Worm (Caenorhabditis elegans) whole organism, young adult: ENCODE results near the gene mct-6.

ENCODE experiments used
- B0019.2 ChIP-seq: fragments of 200-800 bp; sonication (Bioruptor generic); conservative IDR thresholded peaks from 2 replicates; pipeline ENCODE4 v1.3.6; 2022; ENCODE audit warnings: missing genetic modification reagents, missing genetic modification characterization, missing compliant biosample characterization
- D2030.7 ChIP-seq: fragments of 200-800 bp; sonication (Bioruptor generic); IDR thresholded peaks from 2 replicates; pipeline ENCODE4 v1.3.6; 2022; ENCODE audit warnings: missing genetic modification reagents, missing genetic modification characterization, missing compliant biosample characterization
- F22D6.2 ChIP-seq: sonication (generic microtip); optimal IDR thresholded peaks from 2 replicates; lab custom pipeline; 2016; ENCODE audit warnings: mild to moderate bottlenecking, missing genetic modification characterization, missing compliant biosample characterization
- F23B12.7 ChIP-seq: sonication (generic microtip); optimal IDR thresholded peaks from 2 replicates; lab custom pipeline; 2017; ENCODE audit warnings: missing genetic modification characterization, mild to moderate bottlenecking, missing compliant biosample characterization, antibody characterized with exemption, moderate library complexity; ENCODE audit not compliant: insufficient read depth
- F33H1.4 ChIP-seq: fragments of 200-800 bp; sonication (Bioruptor generic); IDR thresholded peaks from 2 replicates; pipeline ENCODE4 v1.3.6; 2022; ENCODE audit warnings: missing genetic modification reagents, missing genetic modification characterization, missing compliant biosample characterization
- F49E8.2 ChIP-seq: sonication (generic microtip); optimal IDR thresholded peaks from 3 replicates; lab custom pipeline; 2017; ENCODE audit warnings: missing genetic modification characterization, mild to moderate bottlenecking, missing compliant biosample characterization, antibody characterized with exemption, moderate library complexity; ENCODE audit not compliant: insufficient read depth
- F52B5.7 ChIP-seq: sonication (generic microtip); optimal IDR thresholded peaks from 2 replicates; lab custom pipeline; 2016; ENCODE audit warnings: mild to moderate bottlenecking, missing genetic modification characterization, missing compliant biosample characterization
- F57C9.4 ChIP-seq: sonication (generic microtip); optimal IDR thresholded peaks from 2 replicates; lab custom pipeline; 2017; ENCODE audit warnings: mild to moderate bottlenecking, missing genetic modification characterization, missing compliant biosample characterization
- K12H6.12 ChIP-seq: fragments of 200-800 bp; sonication (Bioruptor generic); optimal IDR thresholded peaks from 2 replicates; lab custom pipeline; 2018; ENCODE audit warnings: mild to moderate bottlenecking, missing genetic modification characterization, missing compliant biosample characterization
- T07F8.4 ChIP-seq: sonication (generic microtip); optimal IDR thresholded peaks from 2 replicates; lab custom pipeline; 2016; ENCODE audit warnings: mild to moderate bottlenecking, missing genetic modification characterization, moderate library complexity, missing compliant biosample characterization
- Y56A3A.18 ChIP-seq: fragments of 200-800 bp; sonication (Bioruptor generic); IDR thresholded peaks from 2 replicates; pipeline ENCODE4 v1.3.6; 2022; ENCODE audit warnings: missing genetic modification reagents, missing genetic modification characterization, missing compliant biosample characterization
- Y95B8A.8 ChIP-seq: fragments of 200-800 bp; sonication (Bioruptor generic); IDR thresholded peaks from 2 replicates; pipeline ENCODE4 v1.3.6; 2022; ENCODE audit warnings: missing genetic modification reagents, missing genetic modification characterization, missing compliant biosample characterization
- akir-1 ChIP-seq: fragments of 200-800 bp; sonication (Bioruptor generic); optimal IDR thresholded peaks from 2 replicates; lab custom pipeline; 2018; ENCODE audit warnings: mild to moderate bottlenecking, missing genetic modification characterization, moderate library complexity, missing compliant biosample characterization
- aptf-2 ChIP-seq: fragments of 200-800 bp; sonication (Bioruptor generic); conservative IDR thresholded peaks from 2 replicates; pipeline ENCODE4 v1.3.6; 2022; ENCODE audit warnings: missing genetic modification reagents, missing genetic modification characterization, missing compliant biosample characterization
- atf-7 ChIP-seq: sonication (generic microtip); optimal IDR thresholded peaks from 2 replicates; lab custom pipeline; 2017; ENCODE audit warnings: mild to moderate bottlenecking, missing genetic modification characterization, missing compliant biosample characterization
- athp-1 ChIP-seq: sonication (generic microtip); optimal IDR thresholded peaks from 2 replicates; lab custom pipeline; 2017; ENCODE audit warnings: mild to moderate bottlenecking, missing genetic modification characterization, missing compliant biosample characterization
- ccch-3 ChIP-seq: fragments of 200-800 bp; sonication (Bioruptor generic); optimal IDR thresholded peaks from 2 replicates; lab custom pipeline; 2018; ENCODE audit warnings: mild to moderate bottlenecking, missing genetic modification characterization, missing compliant biosample characterization
- ceh-27 ChIP-seq: fragments of 200-800 bp; sonication (Bioruptor generic); optimal IDR thresholded peaks from 2 replicates; lab custom pipeline; 2018; ENCODE audit warnings: mild to moderate bottlenecking, missing genetic modification characterization, moderate library complexity, missing compliant biosample characterization
- ceh-58 ChIP-seq: fragments of 200-800 bp; sonication (Bioruptor generic); IDR thresholded peaks from 2 replicates; pipeline ENCODE4 v1.3.6; 2022; ENCODE audit warnings: missing genetic modification characterization, missing compliant biosample characterization
- ceh-79 ChIP-seq: sonication (generic microtip); optimal IDR thresholded peaks from 2 replicates; lab custom pipeline; 2017; ENCODE audit warnings: mild to moderate bottlenecking, missing genetic modification characterization, missing compliant biosample characterization
- dox-1 ChIP-seq: fragments of 200-800 bp; sonication (Bioruptor generic); IDR thresholded peaks from 2 replicates; pipeline ENCODE4 v1.3.6; 2022; ENCODE audit warnings: missing genetic modification reagents, missing genetic modification characterization, missing compliant biosample characterization
- dpl-1 ChIP-seq: fragments of 150-350 bp; optimal IDR thresholded peaks from 2 replicates; lab custom pipeline; 2014; ENCODE audit warnings: missing biosample characterization, missing genetic modification reagents, missing genetic modification characterization
- egl-18 ChIP-seq: fragments of 200-800 bp; sonication (Bioruptor generic); IDR thresholded peaks from 2 replicates; pipeline ENCODE4 v1.3.6; 2022; ENCODE audit warnings: missing genetic modification reagents, missing genetic modification characterization, missing compliant biosample characterization
- egrh-3 ChIP-seq: fragments of 200-800 bp; sonication (Bioruptor generic); IDR thresholded peaks from 2 replicates; pipeline ENCODE4 v1.3.6; 2022; ENCODE audit warnings: missing genetic modification reagents, missing genetic modification characterization, missing compliant biosample characterization
- ekl-4 ChIP-seq: fragments of 200-800 bp; sonication (Bioruptor generic); IDR thresholded peaks from 2 replicates; pipeline ENCODE4 v1.3.6; 2022; ENCODE audit warnings: missing genetic modification reagents, missing genetic modification characterization, missing compliant biosample characterization
- ets-4 ChIP-seq: fragments of 200-800 bp; sonication (Bioruptor generic); optimal IDR thresholded peaks from 2 replicates; lab custom pipeline; 2018; ENCODE audit warnings: mild to moderate bottlenecking, missing genetic modification characterization, missing compliant biosample characterization
- fkh-3 ChIP-seq: sonication (generic microtip); optimal IDR thresholded peaks from 2 replicates; lab custom pipeline; 2016; ENCODE audit warnings: mild to moderate bottlenecking, missing genetic modification characterization, missing compliant biosample characterization
- him-1 ChIP-seq: sonication (generic microtip); optimal IDR thresholded peaks from 2 replicates; lab custom pipeline; 2016; ENCODE audit warnings: missing genotype, missing genetic modification reagents, missing genetic modification characterization, missing compliant biosample characterization
- hlh-12 ChIP-seq: sonication (generic microtip); optimal IDR thresholded peaks from 2 replicates; lab custom pipeline; 2016; ENCODE audit warnings: missing genetic modification characterization, missing compliant biosample characterization
- hlh-26 ChIP-seq: fragments of 200-800 bp; sonication (Bioruptor generic); conservative IDR thresholded peaks from 2 replicates; pipeline ENCODE4 v1.3.6; 2022; ENCODE audit warnings: missing genetic modification reagents, missing genetic modification characterization, missing compliant biosample characterization
- hmg-1.2 ChIP-seq: fragments of 200-800 bp; sonication (Bioruptor generic); IDR thresholded peaks from 2 replicates; pipeline ENCODE4 v1.3.6; 2022; ENCODE audit warnings: missing genetic modification reagents, missing genetic modification characterization, missing compliant biosample characterization
- hmg-20 ChIP-seq: fragments of 200-800 bp; sonication (Bioruptor generic); IDR thresholded peaks from 2 replicates; pipeline ENCODE4 v1.3.6; 2022; ENCODE audit warnings: missing genetic modification reagents, missing genetic modification characterization, missing compliant biosample characterization
- let-526 ChIP-seq: fragments of 200-800 bp; sonication (Bioruptor generic); IDR thresholded peaks from 2 replicates; pipeline ENCODE4 v1.3.6; 2022; ENCODE audit warnings: missing genetic modification reagents, missing genetic modification characterization, missing compliant biosample characterization
- let-607 ChIP-seq, 2 experiments: fragments of 200-800 bp in 1 of 2; sonication (Bioruptor generic) in 1 of 2; sonication (generic microtip) in 1 of 2; optimal IDR thresholded peaks; 2 replicates each; lab custom pipeline; 2016 to 2018; ENCODE audit warnings: mild to moderate bottlenecking in 2 of 2, missing compliant biosample characterization in 2 of 2, missing genetic modification characterization in 2 of 2, moderate library complexity in 2 of 2, missing genotype in 1 of 2
- lin-35 ChIP-seq, 3 experiments: fragments of 150-350 bp in 2 of 3; sonication (generic microtip) in 1 of 3; optimal IDR thresholded peaks; 2 replicates each; lab custom pipeline; 2014 to 2018; ENCODE audit warnings: missing biosample characterization in 3 of 3, missing genetic modification characterization in 3 of 3, missing genetic modification reagents in 3 of 3
- lsl-1 ChIP-seq: fragments of 200-800 bp; sonication (Bioruptor generic); optimal IDR thresholded peaks from 2 replicates; lab custom pipeline; 2018; ENCODE audit warnings: mild to moderate bottlenecking, missing genetic modification characterization, moderate library complexity, missing compliant biosample characterization
- nhr-80 ChIP-seq: sonication (generic microtip); optimal IDR thresholded peaks from 2 replicates; lab custom pipeline; 2016; ENCODE audit warnings: missing genetic modification characterization, missing compliant biosample characterization
- pbrm-1 ChIP-seq: fragments of 200-800 bp; sonication (Bioruptor generic); IDR thresholded peaks from 2 replicates; pipeline ENCODE4 v1.3.6; 2022; ENCODE audit warnings: missing genetic modification reagents, missing genetic modification characterization, missing compliant biosample characterization
- pha-4 ChIP-seq: fragments of 150-350 bp; sonication (generic microtip); optimal IDR thresholded peaks from 2 replicates; lab custom pipeline; 2014; ENCODE audit warnings: missing biosample characterization, missing genetic modification reagents, missing genetic modification characterization
- repo-1 ChIP-seq: sonication (generic microtip); optimal IDR thresholded peaks from 2 replicates; lab custom pipeline; 2017; ENCODE audit warnings: mild to moderate bottlenecking, missing genetic modification characterization, missing compliant biosample characterization
- rpc-1 ChIP-seq, 2 experiments: fragments of 150-350 bp in 1 of 2; sonication (generic microtip) in 1 of 2; optimal IDR thresholded peaks; 2 replicates each; lab custom pipeline; 2014 to 2018; ENCODE audit warnings: missing biosample characterization in 1 of 2, missing genetic modification characterization in 1 of 2, missing genetic modification reagents in 1 of 2, missing genotype in 1 of 2
- snpc-1.3 ChIP-seq: sonication (generic microtip); optimal IDR thresholded peaks from 2 replicates; lab custom pipeline; 2017; ENCODE audit warnings: missing genetic modification characterization, mild to moderate bottlenecking, missing compliant biosample characterization, antibody characterized with exemption, moderate library complexity, missing genotype, missing genetic modification reagents; ENCODE audit not compliant: insufficient read depth
- zim-3 ChIP-seq: sonication (generic microtip); optimal IDR thresholded peaks from 2 replicates; lab custom pipeline; 2017; ENCODE audit warnings: mild to moderate bottlenecking, missing genetic modification characterization, moderate library complexity, missing compliant biosample characterization
- ztf-22 ChIP-seq: fragments of 200-800 bp; sonication (Bioruptor generic); optimal IDR thresholded peaks from 2 replicates; lab custom pipeline; 2018; ENCODE audit warnings: mild to moderate bottlenecking, missing genetic modification characterization, moderate library complexity, missing compliant biosample characterization
- ztf-28 ChIP-seq: fragments of 200-800 bp; sonication (Bioruptor generic); IDR thresholded peaks from 2 replicates; pipeline ENCODE4 v1.3.6; 2022; ENCODE audit warnings: missing genetic modification reagents, missing genetic modification characterization, missing compliant biosample characterization
- ztf-6 ChIP-seq: fragments of 200-800 bp; sonication (Bioruptor generic); IDR thresholded peaks from 2 replicates; pipeline ENCODE4 v1.3.6; 2022; ENCODE audit warnings: missing genetic modification reagents, missing genetic modification characterization, missing compliant biosample characterization

The mct-6 gene

ce11 chrX:16798621-16799020 lies 28.3 kb upstream of the mct-6 start:
- peak in 1 of 2 experiments; percentile 28 for TF ChIP-seq let-607 (tag; optimal IDR thresholded peaks at IDR 0.05; lab: Kevin White, UChicago)
- peak; percentile 52 for TF ChIP-seq ztf-22 (GFP tag; lab: Kevin White, UChicago)
- TF ChIP-seq lsl-1 (GFP tag; lab: Kevin White, UChicago), result no peak
- peak; percentile 4 for TF ChIP-seq atf-7
- TF ChIP-seq Y56A3A.18 (GFP tag; lab: Robert Waterston, UW), result no peak
- peak; percentile 63 for TF ChIP-seq nhr-80 (tag; lab: Kevin White, UChicago)

ce11 chrX:16796826-16797225 lies 26.5 kb upstream of the mct-6 start:
- TF ChIP-seq ets-4 (peak; percentile 45), dox-1 (peak; percentile 69), ccch-3 (no peak), hmg-1.2 (peak; percentile 81), F22D6.2 (tag; lab: Kevin White, UChicago) (peak; percentile 66), zim-3 (tag; lab: Kevin White, UChicago) (no peak), ceh-79 (tag; lab: Kevin White, UChicago) (no peak), hmg-20 (GFP tag; lab: Robert Waterston, UW) (no peak), F52B5.7 (tag; lab: Kevin White, UChicago) (peak; percentile 57), ceh-58 (GFP tag; lab: Robert Waterston, UW) (no peak), B0019.2 (GFP tag; lab: Robert Waterston, UW) (no peak), ceh-27 (peak; percentile 86), pha-4 (no peak), ztf-28 (no peak), F49E8.2 (tag; lab: Kevin White, UChicago) (no peak), snpc-1.3 (tag; lab: Kevin White, UChicago) (no peak), lin-35 (GFP tag; optimal IDR thresholded peaks at IDR 0.05; lab: Kevin White, UChicago) (peak in 1 of 3 experiments; percentile 56), let-526 (peak; percentile 74; the same call in 1 of the 2 replicates), D2030.7 (GFP tag; lab: Robert Waterston, UW) (no peak), him-1 (tag; lab: Kevin White, UChicago) (no peak), akir-1 (GFP tag; lab: Kevin White, UChicago) (no peak), repo-1 (peak; percentile 55), let-607 (tag; optimal IDR thresholded peaks at IDR 0.05; lab: Kevin White, UChicago) (peak in 1 of 2 experiments; percentile 52), T07F8.4 (tag; lab: Kevin White, UChicago) (no peak), ekl-4 (GFP tag; lab: Robert Waterston, UW) (peak; percentile 69), hlh-12 (tag; lab: Kevin White, UChicago) (no peak), F33H1.4 (no peak), lsl-1 (GFP tag; lab: Kevin White, UChicago) (no peak), atf-7 (peak; percentile 71), pbrm-1 (peak; percentile 65), Y95B8A.8 (GFP tag; lab: Robert Waterston, UW) (0 out of 2 replicates have a peak, but pooled peaks have one; percentile 8), egrh-3 (GFP tag; lab: Robert Waterston, UW) (0 out of 2 replicates have a peak, but pooled peaks have one; percentile 9), fkh-3 (tag; lab: Kevin White, UChicago) (no peak), K12H6.12 (peak; percentile 98), aptf-2 (GFP tag; lab: Robert Waterston, UW) (no peak), ztf-6 (GFP tag; lab: Robert Waterston, UW) (no peak), athp-1 (tag; lab: Kevin White, UChicago) (no peak), F57C9.4 (no peak), F23B12.7 (no peak), dpl-1 (GFP tag; lab: Kevin White, UChicago) (no peak), egl-18 (GFP tag; lab: Robert Waterston, UW) (no peak), hlh-26 (no peak), rpc-1 (optimal IDR thresholded peaks at IDR 0.05; lab: Kevin White, UChicago) (no peak), rpc-1 (tag; optimal IDR thresholded peaks at IDR 0.05; lab: Kevin White, UChicago) (no peak)
